Worm (Caenorhabditis elegans): ENCODE data around the gene C17B7.5.

The C17B7.5 gene

DNA sequence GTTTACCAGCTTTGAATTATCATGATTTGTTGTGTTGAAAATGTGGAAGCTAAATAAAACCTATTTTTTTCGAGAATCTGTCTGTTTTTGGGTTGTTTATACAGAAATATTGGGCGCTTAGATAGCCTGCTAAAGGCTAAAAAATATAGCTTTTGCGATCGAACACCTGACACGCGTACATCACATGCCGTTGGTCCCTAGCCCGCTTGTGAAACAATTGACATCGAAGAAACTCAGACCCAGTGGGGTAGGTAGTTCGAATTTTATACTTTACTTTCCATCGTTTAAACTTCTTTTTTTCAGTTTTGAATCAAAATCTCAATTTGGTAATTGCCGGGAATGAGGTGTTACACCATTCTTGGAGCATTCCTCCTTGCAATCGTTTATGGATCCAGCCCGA is 5.6 kb downstream of the C17B7.5 start, which contains the start of gene C17B7.4:
Gene C17B7.4, plus strand, starts transcription at position 301 of the 400 bp plus-strand sequence.
- no peak for TF ChIP-seq skn-1 (tag; optimal IDR thresholded peaks at IDR 0.05)
- TF ChIP-seq nhr-25 (tag; optimal IDR thresholded peaks at IDR 0.05) = no peak
- no peak for TF ChIP-seq elt-2 (tag; optimal IDR thresholded peaks at IDR 0.05)
- no peak for TF ChIP-seq eor-1 (tag; optimal IDR thresholded peaks at IDR 0.05)
- TF ChIP-seq ztf-4 (tag; optimal IDR thresholded peaks at IDR 0.05) = no peak
- no peak for TF ChIP-seq zag-1 (tag; optimal IDR thresholded peaks at IDR 0.05)
- TF ChIP-seq fos-1 (tag; optimal IDR thresholded peaks at IDR 0.05) = no peak
- TF ChIP-seq elt-1 (tag; optimal IDR thresholded peaks at IDR 0.05) = no peak
- TF ChIP-seq fkh-2 (tag; optimal IDR thresholded peaks at IDR 0.05) = no peak
- no peak for TF ChIP-seq daf-12 (tag; optimal IDR thresholded peaks at IDR 0.05)
- TF ChIP-seq ZK546.5 (tag; optimal IDR thresholded peaks at IDR 0.05) = no peak
- no peak for TF ChIP-seq nhr-28 (tag; optimal IDR thresholded peaks at IDR 0.05)
- no peak for TF ChIP-seq fkh-10 (GFP tag; optimal IDR thresholded peaks at IDR 0.05)
- no peak for TF ChIP-seq pha-4 (tag; optimal IDR thresholded peaks at IDR 0.05)
- no peak for TF ChIP-seq jun-1 (tag; optimal IDR thresholded peaks at IDR 0.05)
- no peak for TF ChIP-seq tbx-2 (tag; optimal IDR thresholded peaks at IDR 0.05)
- TF ChIP-seq nhr-12 (tag; optimal IDR thresholded peaks at IDR 0.05) = no peak
- TF ChIP-seq R02D3.7 (tag; optimal IDR thresholded peaks at IDR 0.05) = no peak
- no peak for TF ChIP-seq mdl-1 (tag; optimal IDR thresholded peaks at IDR 0.05)

DNA sequence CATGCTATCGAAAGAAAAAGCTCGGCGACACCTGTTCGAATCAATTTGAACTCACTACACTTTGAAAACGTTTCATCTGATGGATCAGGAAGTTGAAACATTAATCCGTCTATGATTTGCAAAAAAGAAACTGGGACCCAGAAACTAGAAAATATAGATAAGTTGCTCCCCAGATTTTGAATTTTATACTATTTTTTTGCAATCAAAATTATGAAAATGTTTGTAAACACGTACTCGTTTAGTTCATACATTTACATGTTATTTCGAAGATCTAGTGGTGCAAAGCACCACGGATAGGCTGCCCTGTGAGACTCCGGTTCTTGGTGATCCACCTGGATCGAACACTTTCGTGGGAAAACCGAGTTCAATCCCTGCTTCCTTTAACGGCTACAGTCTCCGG is 8.5 kb downstream of the C17B7.5 start, which contains the start of gene C17B7.10:
Gene C17B7.10, minus strand, starts transcription at position 101 of the 400 bp plus-strand sequence.
- TF ChIP-seq fkh-2 (tag; optimal IDR thresholded peaks at IDR 0.05) (no peak), nhr-77 (tag; optimal IDR thresholded peaks at IDR 0.05) (no peak), lin-15B (tag; optimal IDR thresholded peaks at IDR 0.05) (no peak), pha-4 (tag; optimal IDR thresholded peaks at IDR 0.05) (no peak), nhr-25 (tag; optimal IDR thresholded peaks at IDR 0.05) (no peak), mml-1 (tag; optimal IDR thresholded peaks at IDR 0.05) (no peak), ZK546.5 (tag; optimal IDR thresholded peaks at IDR 0.05) (no peak), nhr-12 (tag; optimal IDR thresholded peaks at IDR 0.05) (no peak), elt-3 (tag; optimal IDR thresholded peaks at IDR 0.05) (no peak), nhr-28 (tag; optimal IDR thresholded peaks at IDR 0.05) (no peak), hmg-11 (tag; optimal IDR thresholded peaks at IDR 0.05) (no peak), nhr-67 (tag; optimal IDR thresholded peaks at IDR 0.05) (no peak), skn-1 (tag; optimal IDR thresholded peaks at IDR 0.05) (no peak), unc-62 (GFP tag; optimal IDR thresholded peaks at IDR 0.05) (no peak), fos-1 (tag; optimal IDR thresholded peaks at IDR 0.05) (no peak), nhr-76 (tag; optimal IDR thresholded peaks at IDR 0.05) (no peak), pqm-1 (tag; optimal IDR thresholded peaks at IDR 0.05) (no peak), snpc-4 (tag; optimal IDR thresholded peaks at IDR 0.05) (no peak), tbx-2 (tag; optimal IDR thresholded peaks at IDR 0.05) (no peak)

DNA sequence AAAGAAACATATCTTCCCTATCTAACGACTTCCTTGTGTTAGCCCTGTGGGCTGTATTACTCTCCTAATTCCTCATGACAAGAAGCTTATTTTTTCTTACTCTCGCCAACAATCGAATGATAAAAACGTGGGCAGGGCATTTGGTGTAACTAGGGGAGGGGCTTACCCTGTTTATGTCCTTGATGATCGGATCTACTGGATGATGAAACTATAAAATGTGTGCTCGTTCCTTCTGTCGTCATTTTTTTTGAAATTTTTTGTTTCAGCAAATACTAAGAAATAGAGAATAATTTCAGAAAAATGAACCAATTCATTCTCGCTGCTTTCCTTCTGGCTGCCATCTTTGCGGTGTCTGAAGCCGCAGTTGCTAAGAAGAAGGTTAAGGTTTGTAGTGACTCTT is 9.1 kb downstream of the C17B7.5 start, which contains the start of gene C17B7.3:
Gene C17B7.3, plus strand, starts transcription at position 301 of the 400 bp plus-strand sequence.
- TF ChIP-seq fkh-2 (tag; optimal IDR thresholded peaks at IDR 0.05) (no peak), fkh-10 (GFP tag; optimal IDR thresholded peaks at IDR 0.05) (no peak), skn-1 (tag; optimal IDR thresholded peaks at IDR 0.05) (no peak), elt-2 (tag; optimal IDR thresholded peaks at IDR 0.05) (no peak), lin-39 (tag; optimal IDR thresholded peaks at IDR 0.05) (no peak), nhr-23 (tag; optimal IDR thresholded peaks at IDR 0.05) (no peak), hmg-11 (tag; optimal IDR thresholded peaks at IDR 0.05) (no peak), nhr-25 (tag; optimal IDR thresholded peaks at IDR 0.05) (no peak), jun-1 (tag; optimal IDR thresholded peaks at IDR 0.05) (no peak), unc-62 (GFP tag; optimal IDR thresholded peaks at IDR 0.05) (no peak), nhr-237 (tag; optimal IDR thresholded peaks at IDR 0.05) (no peak), ceh-28 (tag; optimal IDR thresholded peaks at IDR 0.05) (no peak), elt-3 (tag; optimal IDR thresholded peaks at IDR 0.05) (no peak), ama-1 (optimal IDR thresholded peaks at IDR 0.05) (no peak), nhr-43 (tag; optimal IDR thresholded peaks at IDR 0.05; ENCODE audit: poor library complexity, severe bottlenecking) (no peak), aly-2 (tag; optimal IDR thresholded peaks at IDR 0.05) (no peak)

DNA sequence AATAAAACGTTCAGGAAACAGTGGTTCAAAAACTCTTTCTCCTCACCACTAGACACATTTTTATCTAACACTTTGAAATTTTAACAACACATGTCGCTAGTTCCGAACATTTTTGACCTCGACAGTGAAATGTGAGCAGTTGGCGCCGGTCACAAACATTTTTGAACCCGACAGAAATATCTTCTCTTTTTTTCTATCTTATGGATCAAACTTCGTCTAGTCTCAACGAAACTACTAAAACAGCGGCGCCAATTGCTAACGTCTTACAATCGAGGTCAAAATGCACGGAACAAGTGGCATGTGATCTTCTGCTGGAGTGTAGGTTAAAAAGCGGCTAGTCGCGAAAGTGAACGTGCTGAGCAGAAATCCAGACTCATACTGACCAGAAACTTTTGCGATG is 10.6 kb downstream of the C17B7.5 start:
- TF ChIP-seq zag-1 (tag; optimal IDR thresholded peaks at IDR 0.05) (no peak), nhr-23 (tag; optimal IDR thresholded peaks at IDR 0.05) (no peak), snpc-4 (tag; optimal IDR thresholded peaks at IDR 0.05) (no peak), eor-1 (tag; optimal IDR thresholded peaks at IDR 0.05) (no peak), egl-27 (tag; optimal IDR thresholded peaks at IDR 0.05) (no peak), nhr-28 (tag; optimal IDR thresholded peaks at IDR 0.05) (no peak), nfya-1 (tag; optimal IDR thresholded peaks at IDR 0.05; ENCODE audit: insufficient read depth) (no peak), skn-1 (tag; optimal IDR thresholded peaks at IDR 0.05) (no peak), nhr-43 (tag; optimal IDR thresholded peaks at IDR 0.05; ENCODE audit: poor library complexity, severe bottlenecking) (no peak), pqm-1 (tag; optimal IDR thresholded peaks at IDR 0.05) (no peak), ceh-28 (tag; optimal IDR thresholded peaks at IDR 0.05) (no peak), pha-4 (tag; optimal IDR thresholded peaks at IDR 0.05) (no peak), mml-1 (tag; optimal IDR thresholded peaks at IDR 0.05) (no peak), unc-39 (tag; optimal IDR thresholded peaks at IDR 0.05) (no peak), jun-1 (tag; optimal IDR thresholded peaks at IDR 0.05) (no peak), elt-2 (tag; optimal IDR thresholded peaks at IDR 0.05) (no peak), ceh-16 (tag; optimal IDR thresholded peaks at IDR 0.05) (no peak), nhr-76 (tag; optimal IDR thresholded peaks at IDR 0.05) (no peak), sea-2 (GFP tag; optimal IDR thresholded peaks at IDR 0.05) (no peak)

All from whole organism, L3 larva.